Fruit fly (Drosophila melanogaster) whole organism, embryonic: ENCODE data around the gene RpL36.

Experiments used
- Blimp-1 ChIP-seq: fragments of 200-800 bp; sonication (Bioruptor generic); optimal IDR thresholded peaks from 3 replicates; lab custom pipeline; 2018; ENCODE audit warnings: missing biosample characterization, missing genetic modification characterization, mild to moderate bottlenecking, moderate library complexity, missing genetic modification reagents
- C15 ChIP-seq: fragments of 200-800 bp; sonication (Bioruptor generic); IDR thresholded peaks from 3 replicates; pipeline ENCODE4 v1.3.6; 2022; ENCODE audit warnings: missing biosample characterization, missing genetic modification characterization
- CG11398 ChIP-seq: fragments of 200-800 bp; sonication (Bioruptor generic); optimal IDR thresholded peaks from 2 replicates; lab custom pipeline; 2016; ENCODE audit warnings: missing biosample characterization, missing genetic modification characterization
- CG14860 ChIP-seq: fragments of 200-800 bp; sonication (Bioruptor generic); IDR thresholded peaks from 3 replicates; pipeline ENCODE4 v1.3.6; 2022; ENCODE audit warnings: missing biosample characterization, missing genetic modification characterization; ENCODE audit not compliant: partially characterized antibody
- CG1603 ChIP-seq: fragments of 200-800 bp; sonication (Bioruptor generic); optimal IDR thresholded peaks from 2 replicates; lab custom pipeline; 2019; ENCODE audit warnings: missing biosample characterization, mild to moderate bottlenecking, missing genetic modification characterization, moderate library complexity
- CG16813 ChIP-seq: fragments of 200-800 bp; sonication (Bioruptor generic); IDR thresholded peaks from 3 replicates; pipeline ENCODE4 v1.3.6; 2022; ENCODE audit warnings: missing biosample characterization, missing genetic modification characterization; ENCODE audit not compliant: partially characterized antibody
- CG17361 ChIP-seq: fragments of 200-800 bp; sonication (Bioruptor generic); IDR thresholded peaks from 3 replicates; pipeline ENCODE4 v1.3.6; 2022; ENCODE audit warnings: missing biosample characterization, missing genetic modification characterization
- CG31365 ChIP-seq: fragments of 200-800 bp; sonication (Bioruptor generic); optimal IDR thresholded peaks from 2 replicates; lab custom pipeline; 2018; ENCODE audit warnings: missing biosample characterization, mild to moderate bottlenecking, missing genetic modification characterization
- CG3847 ChIP-seq: fragments of 200-800 bp; sonication (Bioruptor generic); IDR thresholded peaks from 2 replicates; pipeline ENCODE4 v1.3.6; 2022; ENCODE audit warnings: missing biosample characterization, missing genetic modification characterization
- CG4282 ChIP-seq: fragments of 200-800 bp; sonication (Bioruptor generic); optimal IDR thresholded peaks from 2 replicates; lab custom pipeline; 2016; ENCODE audit warnings: missing biosample characterization, missing genetic modification characterization
- CG4360 ChIP-seq: fragments of 200-800 bp; sonication (Bioruptor generic); IDR thresholded peaks from 2 replicates; pipeline ENCODE4 v1.3.6; 2022; ENCODE audit warnings: missing biosample characterization, missing genetic modification characterization
- CG5953 ChIP-seq: fragments of 200-800 bp; sonication (Bioruptor generic); IDR thresholded peaks from 2 replicates; pipeline ENCODE4 v1.3.6; 2022; ENCODE audit warnings: missing biosample characterization, missing genetic modification characterization
- CG6272 ChIP-seq: fragments of 200-800 bp; sonication (Bioruptor generic); IDR thresholded peaks from 2 replicates; pipeline ENCODE4 v1.3.6; 2022; ENCODE audit warnings: missing biosample characterization, missing genetic modification characterization
- CG7839 ChIP-seq: fragments of 200-800 bp; sonication (Bioruptor generic); optimal IDR thresholded peaks from 3 replicates; lab custom pipeline; 2018; ENCODE audit warnings: missing biosample characterization, mild to moderate bottlenecking, missing genetic modification characterization, moderate library complexity
- CG9437 ChIP-seq: fragments of 200-800 bp; sonication (Bioruptor generic); optimal IDR thresholded peaks from 2 replicates; lab custom pipeline; 2018; ENCODE audit warnings: missing biosample characterization, mild to moderate bottlenecking, missing genetic modification characterization
- CHES-1-like ChIP-seq: fragments of 200-800 bp; sonication (Bioruptor generic); optimal IDR thresholded peaks from 2 replicates; lab custom pipeline; 2016; ENCODE audit warnings: missing biosample characterization, missing genetic modification characterization
- Dll ChIP-seq: fragments of 200-800 bp; sonication (Bioruptor generic); IDR thresholded peaks from 4 replicates; pipeline ENCODE4 v1.3.6; 2022; ENCODE audit warnings: missing biosample characterization, missing genetic modification characterization; ENCODE audit not compliant: partially characterized antibody
- E2f2 ChIP-seq: fragments of 200-800 bp; sonication (Bioruptor generic); IDR thresholded peaks from 2 replicates; pipeline ENCODE4 v1.3.6; 2022; ENCODE audit warnings: missing biosample characterization, missing genetic modification characterization
- Fer2 ChIP-seq: fragments of 200-800 bp; sonication (Bioruptor generic); optimal IDR thresholded peaks from 2 replicates; lab custom pipeline; 2018; ENCODE audit warnings: missing biosample characterization, mild to moderate bottlenecking, missing genetic modification characterization, moderate library complexity
- Gug ChIP-seq: fragments of 200-800 bp; sonication (Bioruptor generic); IDR thresholded peaks from 4 replicates; pipeline ENCODE4 v1.3.6; 2022; ENCODE audit warnings: missing biosample characterization, missing genetic modification characterization
- H2.0 ChIP-seq: fragments of 200-800 bp; sonication (Bioruptor generic); IDR thresholded peaks from 2 replicates; pipeline ENCODE4 v1.3.6; 2022; ENCODE audit warnings: missing biosample characterization, missing genetic modification characterization
- HmgD ChIP-seq: fragments of 200-800 bp; sonication (Bioruptor generic); optimal IDR thresholded peaks from 3 replicates; lab custom pipeline; 2016; ENCODE audit warnings: missing biosample characterization, missing genetic modification characterization
- Hr51 ChIP-seq, 2 experiments: fragments of 200-800 bp; sonication (Bioruptor generic); optimal IDR thresholded peaks; 2 replicates in 1 of 2; 3 replicates in 1 of 2; lab custom pipeline; 2016 to 2018; ENCODE audit warnings: missing biosample characterization in 2 of 2, missing genetic modification characterization in 2 of 2, mild to moderate bottlenecking in 1 of 2, moderate library complexity in 1 of 2
- Myb ChIP-seq: fragments of 200-800 bp; sonication (Bioruptor generic); optimal IDR thresholded peaks from 2 replicates; lab custom pipeline; 2016; ENCODE audit warnings: missing biosample characterization, missing genetic modification characterization
- Oaz ChIP-seq: fragments of 200-800 bp; sonication (Bioruptor generic); IDR thresholded peaks from 2 replicates; pipeline ENCODE4 v1.3.6; 2022; ENCODE audit warnings: missing biosample characterization, missing genetic modification characterization
- Rfx ChIP-seq: fragments of 200-800 bp; sonication (Bioruptor generic); IDR thresholded peaks from 2 replicates; pipeline ENCODE4 v1.3.6; 2022; ENCODE audit warnings: missing biosample characterization, missing genetic modification characterization
- Stat92E ChIP-seq, 3 experiments: fragments of >200 bp in 2 of 3; fragments of 200-800 bp in 1 of 3; sonication (Bioruptor generic) in 1 of 3; optimal IDR thresholded peaks; 2 replicates each; lab custom pipeline; 2017 to 2019; ENCODE audit warnings: missing biosample characterization in 3 of 3, missing genetic modification characterization in 3 of 3, mild to moderate bottlenecking in 1 of 3, moderate library complexity in 1 of 3
- ab ChIP-seq: fragments of 200-800 bp; sonication (Bioruptor generic); optimal IDR thresholded peaks from 2 replicates; lab custom pipeline; 2016; ENCODE audit warnings: missing biosample characterization, missing genetic modification characterization
- ara ChIP-seq: fragments of 200-800 bp; sonication (Bioruptor generic); IDR thresholded peaks from 2 replicates; pipeline ENCODE4 v1.3.6; 2022; ENCODE audit warnings: missing biosample characterization, missing genetic modification characterization
- az2 ChIP-seq: fragments of 200-800 bp; sonication (Bioruptor generic); optimal IDR thresholded peaks from 3 replicates; lab custom pipeline; 2016; ENCODE audit warnings: missing biosample characterization, missing genetic modification characterization
- bcd ChIP-seq: fragments of 200-800 bp; sonication (Bioruptor generic); optimal IDR thresholded peaks from 2 replicates; lab custom pipeline; 2017; ENCODE audit warnings: missing biosample characterization, mild to moderate bottlenecking, missing genetic modification characterization
- bsh ChIP-seq, 2 experiments: fragments of 200-800 bp; sonication (Bioruptor generic); optimal IDR thresholded peaks; 2 replicates each; lab custom pipeline; 2017 to 2018; ENCODE audit warnings: mild to moderate bottlenecking in 2 of 2, missing biosample characterization in 2 of 2, missing genetic modification characterization in 2 of 2, moderate library complexity in 1 of 2
- cad ChIP-seq: fragments of >200 bp; optimal IDR thresholded peaks from 2 replicates; lab custom pipeline; 2017; ENCODE audit warnings: missing biosample characterization, missing genetic modification characterization
- crc ChIP-seq: fragments of 200-800 bp; sonication (Bioruptor generic); optimal IDR thresholded peaks from 2 replicates; lab custom pipeline; 2016; ENCODE audit warnings: missing biosample characterization, missing genetic modification characterization
- dimm ChIP-seq: fragments of 200-800 bp; sonication (Bioruptor generic); IDR thresholded peaks from 2 replicates; pipeline ENCODE4 v1.3.6; 2022; ENCODE audit warnings: missing biosample characterization, missing genetic modification characterization
- en ChIP-seq: fragments of 200-800 bp; sonication (Bioruptor generic); optimal IDR thresholded peaks from 2 replicates; lab custom pipeline; 2016; ENCODE audit warnings: missing biosample characterization, missing genetic modification characterization
- exex ChIP-seq: fragments of 200-800 bp; sonication (Bioruptor generic); optimal IDR thresholded peaks from 4 replicates; lab custom pipeline; 2018; ENCODE audit warnings: missing biosample characterization, mild to moderate bottlenecking, missing genetic modification characterization, moderate library complexity
- gfzf ChIP-seq: fragments of 200-800 bp; sonication (Bioruptor generic); optimal IDR thresholded peaks from 2 replicates; lab custom pipeline; 2016; ENCODE audit warnings: missing biosample characterization, mild to moderate bottlenecking, missing genetic modification characterization, moderate library complexity
- hbn ChIP-seq: fragments of 200-800 bp; sonication (Bioruptor generic); IDR thresholded peaks from 2 replicates; pipeline ENCODE4 v1.3.6; 2022; ENCODE audit warnings: missing biosample characterization, missing genetic modification characterization; ENCODE audit not compliant: partially characterized antibody
- jigr1 ChIP-seq: fragments of 200-800 bp; sonication (Bioruptor generic); IDR thresholded peaks from 3 replicates; pipeline ENCODE4 v1.3.6; 2022; ENCODE audit warnings: missing biosample characterization, missing genetic modification characterization
- kni ChIP-seq: fragments of 200-800 bp; sonication (Bioruptor generic); optimal IDR thresholded peaks from 3 replicates; lab custom pipeline; 2017; ENCODE audit warnings: mild to moderate bottlenecking, missing biosample characterization, missing genetic modification reagents, missing genetic modification characterization
- lbe ChIP-seq: fragments of 200-800 bp; sonication (Bioruptor generic); optimal IDR thresholded peaks from 2 replicates; lab custom pipeline; 2016; ENCODE audit warnings: missing biosample characterization, mild to moderate bottlenecking, missing genetic modification characterization
- nom ChIP-seq: fragments of 200-800 bp; sonication (Bioruptor generic); optimal IDR thresholded peaks from 2 replicates; lab custom pipeline; 2017; ENCODE audit warnings: missing biosample characterization, missing genetic modification characterization, mild to moderate bottlenecking, moderate library complexity, missing genetic modification reagents
- tgo ChIP-seq: fragments of 200-800 bp; sonication (Bioruptor generic); IDR thresholded peaks from 3 replicates; pipeline ENCODE4 v1.3.6; 2022; ENCODE audit warnings: missing biosample characterization, missing genetic modification characterization
- ttk ChIP-seq: fragments of 200-800 bp; sonication (Bioruptor generic); IDR thresholded peaks from 2 replicates; pipeline ENCODE4 v2.1.2; 2022; ENCODE audit warnings: missing biosample characterization, missing genetic modification characterization
- zf30C ChIP-seq: fragments of 200-800 bp; sonication (Bioruptor generic); optimal IDR thresholded peaks from 3 replicates; lab custom pipeline; 2018; ENCODE audit warnings: missing biosample characterization, mild to moderate bottlenecking, missing genetic modification characterization

RpL36 gene

dm6 chrX:617477-617795 is 11.8 kb downstream of the RpL36 start (continued):
- TF ChIP-seq en, result no peak
- no peak for TF ChIP-seq cad
- TF ChIP-seq Myb (GFP tag; lab: Kevin White, UChicago), result peak; percentile 44
- TF ChIP-seq zf30C (GFP tag; lab: Kevin White, UChicago), result no peak
- no peak for TF ChIP-seq bcd
- TF ChIP-seq az2 (GFP tag; lab: Kevin White, UChicago), result no peak
- peak in 1 of 3 experiments; percentile 2 for TF ChIP-seq Stat92E (GFP tag; optimal IDR thresholded peaks at IDR 0.05; lab: Kevin White, UChicago)
- no peak for TF ChIP-seq Blimp-1 (GFP tag; lab: Kevin White, UChicago)
- no peak for TF ChIP-seq CG9437
- no peak for TF ChIP-seq exex (tag; lab: Kevin White, UChicago)
- no peak for TF ChIP-seq kni (GFP tag; lab: Kevin White, UChicago)
- no peak for TF ChIP-seq Hr51 (GFP tag; optimal IDR thresholded peaks at IDR 0.05; lab: Kevin White, UChicago)
- no peak for TF ChIP-seq ttk
- peak; percentile 77 for TF ChIP-seq CG16813 (GFP tag; lab: Robert Waterston, UW)
- TF ChIP-seq bsh (GFP tag; optimal IDR thresholded peaks at IDR 0.05; lab: Kevin White, UChicago), result no peak
- TF ChIP-seq CHES-1-like (GFP tag; lab: Kevin White, UChicago), result no peak
- no peak for TF ChIP-seq CG7839 (tag; lab: Kevin White, UChicago)
- peak; percentile 70 for TF ChIP-seq CG1603 (tag; lab: Kevin White, UChicago)
- TF ChIP-seq CG17361 (GFP tag; lab: Robert Waterston, UW), result no peak
- TF ChIP-seq Fer2 (tag; lab: Kevin White, UChicago), result no peak
- peak; percentile 37 for TF ChIP-seq gfzf
- TF ChIP-seq H2.0 (GFP tag; lab: Robert Waterston, UW), result no peak
- no peak for TF ChIP-seq CG6272
- peak; percentile 90 for TF ChIP-seq E2f2 (GFP tag; lab: Robert Waterston, UW)
- TF ChIP-seq hbn, result peak; percentile 76
- peak; percentile 19 for TF ChIP-seq HmgD (GFP tag; lab: Kevin White, UChicago)
- TF ChIP-seq Rfx (GFP tag; lab: Robert Waterston, UW), result peak; percentile 50
- TF ChIP-seq Dll, result peak; percentile 76
- TF ChIP-seq C15 (GFP tag; lab: Robert Waterston, UW), result no peak
- TF ChIP-seq CG5953 (GFP tag; lab: Robert Waterston, UW), result no peak
- no peak for TF ChIP-seq Gug
- no peak for TF ChIP-seq ara (GFP tag; lab: Robert Waterston, UW)
- peak; percentile 34; the same call in 1 of the 2 replicates for TF ChIP-seq CG3847 (GFP tag; lab: Robert Waterston, UW)
- TF ChIP-seq jigr1, result no peak
- TF ChIP-seq dimm (GFP tag; lab: Robert Waterston, UW), result no peak
- no peak for TF ChIP-seq CG31365 (tag; lab: Kevin White, UChicago)
- no peak for TF ChIP-seq ab (GFP tag; lab: Kevin White, UChicago)
- TF ChIP-seq Oaz (GFP tag; lab: Robert Waterston, UW), result no peak
- TF ChIP-seq crc (GFP tag; lab: Kevin White, UChicago), result no peak
- peak; percentile 27 for TF ChIP-seq lbe
- peak; percentile 53; the same call in 2 of the 3 replicates for TF ChIP-seq CG14860 (GFP tag; lab: Robert Waterston, UW)
- TF ChIP-seq CG4360 (GFP tag; lab: Robert Waterston, UW), result peak; percentile 91
- no peak for TF ChIP-seq tgo
- no peak for TF ChIP-seq CG11398 (GFP tag; lab: Kevin White, UChicago)
- no peak for TF ChIP-seq nom (GFP tag; lab: Kevin White, UChicago)
- TF ChIP-seq CG4282 (GFP tag; lab: Kevin White, UChicago), result no peak
